Worm (Caenorhabditis elegans) whole organism, late embryonic: ENCODE results near the gene C08F11.17.

ENCODE experiments used
- ama-1 ChIP-seq: fragments of 150-350 bp; optimal IDR thresholded peaks from 2 replicates; lab custom pipeline; 2014
- odd-2 ChIP-seq: sonication (generic microtip); optimal IDR thresholded peaks from 2 replicates; lab custom pipeline; 2017; ENCODE audit warnings: antibody characterized with exemption, mild to moderate bottlenecking, missing genetic modification characterization, missing compliant biosample characterization
- pha-2 ChIP-seq: sonication (generic microtip); optimal IDR thresholded peaks from 2 replicates; lab custom pipeline; 2017; ENCODE audit warnings: mild to moderate bottlenecking, missing genetic modification characterization, missing compliant biosample characterization
- syd-9 ChIP-seq: sonication (generic microtip); optimal IDR thresholded peaks from 2 replicates; lab custom pipeline; 2016; ENCODE audit warnings: mild to moderate bottlenecking, missing genetic modification characterization, moderate library complexity, missing compliant biosample characterization

- TF ChIP-seq odd-2 (tag; lab: Kevin White, UChicago) (no peak), syd-9 (tag; lab: Kevin White, UChicago) (no peak), ama-1 (no peak), pha-2 (tag; lab: Kevin White, UChicago) (no peak)
Observed at ce11 chrIV:13609755-13610154, 40.4 kb downstream of the C08F11.17 start, which contains the start of gene C08F11.13.
